Worm (Caenorhabditis elegans) whole organism, early embryonic: ENCODE results near the gene ttc-4.
"Not testable (repeated sequence)": the region's sequence is repeated elsewhere in the genome, so short reads cannot be mapped to it uniquely, and the experiment has no call there.

ENCODE experiments used
- B0310.2 ChIP-seq: sonication (generic microtip); optimal IDR thresholded peaks from 2 replicates; lab custom pipeline; 2016; ENCODE audit warnings: mild to moderate bottlenecking, missing genetic modification characterization, missing compliant biosample characterization
- F13C5.2 ChIP-seq: sonication (generic microtip); optimal IDR thresholded peaks from 2 replicates; lab custom pipeline; 2017; ENCODE audit warnings: mild to moderate bottlenecking, missing genetic modification characterization, inconsistent platforms, missing compliant biosample characterization
- aly-1 ChIP-seq: sonication (generic microtip); optimal IDR thresholded peaks from 2 replicates; lab custom pipeline; 2016; ENCODE audit warnings: missing genetic modification characterization, missing compliant biosample characterization
- ama-1 ChIP-seq: fragments of 150-350 bp; optimal IDR thresholded peaks from 2 replicates; lab custom pipeline; 2014
- ceh-13 ChIP-seq: fragments of 200-800 bp; sonication (Bioruptor generic); optimal IDR thresholded peaks from 2 replicates; lab custom pipeline; 2018; ENCODE audit warnings: mild to moderate bottlenecking, missing genetic modification characterization, missing compliant biosample characterization
- ceh-36 ChIP-seq: sonication (generic microtip); optimal IDR thresholded peaks from 2 replicates; lab custom pipeline; 2016; ENCODE audit warnings: missing genetic modification characterization, inconsistent platforms, missing compliant biosample characterization
- ets-7 ChIP-seq: sonication (generic microtip); optimal IDR thresholded peaks from 2 replicates; lab custom pipeline; 2016; ENCODE audit warnings: missing genotype, missing genetic modification characterization, missing compliant biosample characterization
- flt-1 ChIP-seq: fragments of 200-800 bp; sonication (Bioruptor generic); IDR thresholded peaks from 2 replicates; pipeline ENCODE4 v1.3.6; 2022; ENCODE audit warnings: missing genetic modification characterization, missing compliant biosample characterization
- hmbx-1 ChIP-seq: sonication (generic microtip); optimal IDR thresholded peaks from 2 replicates; lab custom pipeline; 2016; ENCODE audit warnings: mild to moderate bottlenecking, missing genetic modification characterization, missing compliant biosample characterization
- hmg-4 ChIP-seq: fragments of 200-800 bp; sonication (Bioruptor generic); optimal IDR thresholded peaks from 2 replicates; lab custom pipeline; 2018; ENCODE audit warnings: mild to moderate bottlenecking, missing genetic modification characterization, missing compliant biosample characterization
- hnd-1 ChIP-seq: sonication (generic microtip); optimal IDR thresholded peaks from 2 replicates; lab custom pipeline; 2016; ENCODE audit warnings: missing genetic modification characterization, missing compliant biosample characterization
- pes-1 ChIP-seq: fragments of 200-800 bp; sonication (Bioruptor generic); IDR thresholded peaks from 2 replicates; pipeline ENCODE4 v1.3.6; 2022; ENCODE audit warnings: missing genetic modification reagents, missing genetic modification characterization, missing compliant biosample characterization
- scrt-1 ChIP-seq: fragments of 200-800 bp; sonication (Bioruptor generic); IDR thresholded peaks from 2 replicates; pipeline ENCODE4 v1.3.6; 2022; ENCODE audit warnings: missing genetic modification characterization, missing compliant biosample characterization
- sea-1 ChIP-seq: fragments of 200-800 bp; sonication (Bioruptor generic); conservative IDR thresholded peaks from 2 replicates; pipeline ENCODE4 v1.3.6; 2022; ENCODE audit warnings: missing genetic modification characterization, missing compliant biosample characterization
- tbx-11 ChIP-seq: fragments of 200-800 bp; sonication (Bioruptor generic); IDR thresholded peaks from 2 replicates; pipeline ENCODE4 v1.3.6; 2022; ENCODE audit warnings: missing genetic modification characterization, missing compliant biosample characterization
- tbx-37 ChIP-seq: fragments of 200-800 bp; sonication (Bioruptor generic); conservative IDR thresholded peaks from 2 replicates; pipeline ENCODE4 v1.3.6; 2022; ENCODE audit warnings: missing genetic modification reagents, missing genetic modification characterization, missing compliant biosample characterization
- tra-4 ChIP-seq: sonication (generic microtip); optimal IDR thresholded peaks from 2 replicates; lab custom pipeline; 2017; ENCODE audit warnings: missing genetic modification characterization, missing compliant biosample characterization

ttc-4 gene

ce11 chrII:5603194-5603593 lies 8.7 kb downstream of the ttc-4 start, which contains the start of gene C17G10.6:
C17G10.6 (minus strand) TSS chrII:5603294.
- TF ChIP-seq ceh-13 (GFP tag; lab: Kevin White, UChicago), result no peak
- no peak for TF ChIP-seq pes-1 (GFP tag; lab: Robert Waterston, UW)
- TF ChIP-seq ets-7 (tag; lab: Kevin White, UChicago), result no peak
- no peak for TF ChIP-seq hmg-4 (GFP tag; lab: Kevin White, UChicago)
- TF ChIP-seq ceh-36 (tag; lab: Kevin White, UChicago), result no peak
- no peak for TF ChIP-seq B0310.2
- no peak for TF ChIP-seq hnd-1 (tag; lab: Kevin White, UChicago)
- no peak for TF ChIP-seq tra-4

ce11 chrII:5604441-5604840 lies 9.9 kb downstream of the ttc-4 start:
- TF ChIP-seq tra-4 (no peak), hmbx-1 (no peak), ama-1 (no peak), tbx-11 (GFP tag; lab: Robert Waterston, UW) (no peak), ceh-36 (tag; lab: Kevin White, UChicago) (no peak), ets-7 (tag; lab: Kevin White, UChicago) (no peak), aly-1 (no peak), hmg-4 (GFP tag; lab: Kevin White, UChicago) (no peak), tbx-37 (GFP tag; lab: Robert Waterston, UW) (no peak), hnd-1 (tag; lab: Kevin White, UChicago) (no peak), ceh-13 (GFP tag; lab: Kevin White, UChicago) (no peak), pes-1 (GFP tag; lab: Robert Waterston, UW) (no peak), sea-1 (GFP tag; lab: Robert Waterston, UW) (no peak), F13C5.2 (no peak), scrt-1 (GFP tag; lab: Robert Waterston, UW) (no peak), B0310.2 (no peak), flt-1 (GFP tag; lab: Robert Waterston, UW) (no peak)

ce11 chrII:5605538-5605945 lies 11.0 kb downstream of the ttc-4 start:
- TF ChIP-seq aly-1, result no peak

- TF ChIP-seq scrt-1 (GFP tag; lab: Robert Waterston, UW) (no peak), flt-1 (GFP tag; lab: Robert Waterston, UW) (no peak), tra-4 (no peak), pes-1 (GFP tag; lab: Robert Waterston, UW) (no peak), hmg-4 (GFP tag; lab: Kevin White, UChicago) (no peak), ceh-36 (tag; lab: Kevin White, UChicago) (no peak), F13C5.2 (no peak), B0310.2 (no peak), ets-7 (tag; lab: Kevin White, UChicago) (no peak), hnd-1 (tag; lab: Kevin White, UChicago) (no peak), ama-1 (no peak), hmbx-1 (no peak), sea-1 (GFP tag; lab: Robert Waterston, UW) (no peak), tbx-37 (GFP tag; lab: Robert Waterston, UW) (no peak), aly-1 (no peak), tbx-11 (GFP tag; lab: Robert Waterston, UW) (no peak)
These were observed 13.2 kb downstream of the ttc-4 start, which contains the start of gene C17G10.7 for ce11 chrII:5607756-5608155. C17G10.7 (minus strand) TSS chrII:5607856.

- no peak for TF ChIP-seq hmbx-1
- no peak for TF ChIP-seq ceh-36 (tag; lab: Kevin White, UChicago)
- TF ChIP-seq ets-7 (tag; lab: Kevin White, UChicago), result no peak
- TF ChIP-seq flt-1 (GFP tag; lab: Robert Waterston, UW), result no peak
- TF ChIP-seq scrt-1 (GFP tag; lab: Robert Waterston, UW), result no peak
- TF ChIP-seq tbx-11 (GFP tag; lab: Robert Waterston, UW), result no peak
These were observed 24.8 kb downstream of the ttc-4 start, which contains the start of gene dhs-6 for ce11 chrII:5619298-5619697. dhs-6 (minus strand) TSS chrII:5619319.

ce11 chrII:5622383-5622939 lies 27.9 kb downstream of the ttc-4 start, which contains the start of the genes eif-3.L and npl-4.2:
eif-3.L (minus strand) TSS chrII:5622483.
npl-4.2 (plus strand) TSS chrII:5622889.
- TF ChIP-seq B0310.2; ceh-36 (tag; lab: Kevin White, UChicago); tbx-37 (GFP tag; lab: Robert Waterston, UW): not testable (repeated sequence)

- no peak for TF ChIP-seq pes-1 (GFP tag; lab: Robert Waterston, UW)
- TF ChIP-seq aly-1, result no peak
- no peak for TF ChIP-seq scrt-1 (GFP tag; lab: Robert Waterston, UW)
- TF ChIP-seq hmbx-1, result no peak
- no peak for TF ChIP-seq sea-1 (GFP tag; lab: Robert Waterston, UW)
- no peak for TF ChIP-seq tbx-37 (GFP tag; lab: Robert Waterston, UW)
- TF ChIP-seq B0310.2, result no peak
- TF ChIP-seq F13C5.2, result no peak
- no peak for TF ChIP-seq ets-7 (tag; lab: Kevin White, UChicago)
- no peak for TF ChIP-seq tbx-11 (GFP tag; lab: Robert Waterston, UW)
These were observed 33.9 kb downstream of the ttc-4 start, which contains the start of gene F59E12.15 for ce11 chrII:5628326-5628818. F59E12.15 (minus strand) TSS chrII:5628376.

- TF ChIP-seq ceh-36 (tag; lab: Kevin White, UChicago); tra-4; flt-1 (GFP tag; lab: Robert Waterston, UW): not testable (repeated sequence)
These were observed 36.4 kb downstream of the ttc-4 start, which contains the start of the genes F59E12.6 and npl-4.1 for ce11 chrII:5630851-5631401. F59E12.6 (minus strand) TSS chrII:5630951. npl-4.1 (plus strand) TSS chrII:5631351.
